Fruit fly (Drosophila melanogaster) whole organism, embryonic: ENCODE data around the gene CG15186.

Experiments
- B-H1 ChIP-seq: fragments of 200-800 bp; sonication (Bioruptor generic); IDR thresholded peaks from 3 replicates; pipeline ENCODE4 v1.3.6; 2022; ENCODE audit warnings: missing biosample characterization, missing genetic modification characterization
- Bgb ChIP-seq: fragments of 200-800 bp; sonication (Bioruptor generic); IDR thresholded peaks from 2 replicates; pipeline ENCODE4 v1.3.6; 2022; ENCODE audit warnings: missing biosample characterization, missing genetic modification characterization; ENCODE audit not compliant: partially characterized antibody
- CG12155 ChIP-seq: fragments of 200-800 bp; sonication (Bioruptor generic); optimal IDR thresholded peaks from 3 replicates; lab custom pipeline; 2016; ENCODE audit warnings: missing biosample characterization, missing genetic modification characterization
- CG12219 ChIP-seq: fragments of 200-800 bp; sonication (Bioruptor generic); optimal IDR thresholded peaks from 3 replicates; lab custom pipeline; 2018; ENCODE audit warnings: missing biosample characterization, mild to moderate bottlenecking, missing genetic modification characterization
- CG13296 ChIP-seq: fragments of 200-800 bp; sonication (Bioruptor generic); optimal IDR thresholded peaks from 3 replicates; lab custom pipeline; 2018; ENCODE audit warnings: missing biosample characterization, mild to moderate bottlenecking, missing genetic modification characterization
- CG14710 ChIP-seq: fragments of 200-800 bp; sonication (Bioruptor generic); optimal IDR thresholded peaks from 3 replicates; lab custom pipeline; 2019; ENCODE audit warnings: missing biosample characterization, mild to moderate bottlenecking, missing genetic modification characterization, moderate library complexity
- CG15269 ChIP-seq: fragments of 200-800 bp; sonication (Bioruptor generic); optimal IDR thresholded peaks from 2 replicates; lab custom pipeline; 2018; ENCODE audit warnings: missing biosample characterization, mild to moderate bottlenecking, missing genetic modification characterization, moderate library complexity
- CG1529 ChIP-seq: fragments of 200-800 bp; sonication (Bioruptor generic); optimal IDR thresholded peaks from 3 replicates; lab custom pipeline; 2018; ENCODE audit warnings: missing biosample characterization, missing genetic modification characterization
- CG17385 ChIP-seq: fragments of 200-800 bp; sonication (Bioruptor generic); optimal IDR thresholded peaks from 3 replicates; lab custom pipeline; 2018; ENCODE audit warnings: missing biosample characterization, mild to moderate bottlenecking, missing genetic modification characterization
- CG18262 ChIP-seq: fragments of 200-800 bp; optimal IDR thresholded peaks from 3 replicates; lab custom pipeline; 2019; ENCODE audit warnings: missing biosample characterization, mild to moderate bottlenecking, missing genetic modification characterization, moderate library complexity
- CG2889 ChIP-seq: fragments of 200-800 bp; sonication (Bioruptor generic); IDR thresholded peaks from 3 replicates; pipeline ENCODE4 v1.3.6; 2022; ENCODE audit warnings: missing biosample characterization, missing genetic modification characterization
- CG30431 ChIP-seq: fragments of 200-800 bp; sonication (Bioruptor generic); optimal IDR thresholded peaks from 2 replicates; lab custom pipeline; 2017; ENCODE audit warnings: missing biosample characterization, missing genetic modification characterization
- CG3281 ChIP-seq: fragments of 200-800 bp; sonication (Bioruptor generic); optimal IDR thresholded peaks from 3 replicates; lab custom pipeline; 2017; ENCODE audit warnings: missing biosample characterization, mild to moderate bottlenecking, missing genetic modification characterization
- CG34224 ChIP-seq: fragments of 200-800 bp; sonication (Bioruptor generic); IDR thresholded peaks from 3 replicates; pipeline ENCODE4 v1.3.6; 2022; ENCODE audit warnings: missing biosample characterization, missing genetic modification characterization; ENCODE audit not compliant: partially characterized antibody
- CG5953 ChIP-seq: fragments of 200-800 bp; sonication (Bioruptor generic); IDR thresholded peaks from 2 replicates; pipeline ENCODE4 v1.3.6; 2022; ENCODE audit warnings: missing biosample characterization, missing genetic modification characterization
- CG7987 ChIP-seq: fragments of 200-800 bp; sonication (Bioruptor generic); optimal IDR thresholded peaks from 2 replicates; lab custom pipeline; 2018; ENCODE audit warnings: missing biosample characterization, mild to moderate bottlenecking, missing genetic modification characterization, moderate library complexity
- CG8281 ChIP-seq: fragments of 200-800 bp; sonication (Bioruptor generic); optimal IDR thresholded peaks from 2 replicates; lab custom pipeline; 2018; ENCODE audit warnings: missing biosample characterization, mild to moderate bottlenecking, missing genetic modification characterization, moderate library complexity
- CG9797 ChIP-seq: fragments of 200-800 bp; sonication (Bioruptor generic); optimal IDR thresholded peaks from 3 replicates; lab custom pipeline; 2018; ENCODE audit warnings: missing biosample characterization, mild to moderate bottlenecking, missing genetic modification characterization
- CG9932 ChIP-seq: fragments of 200-800 bp; sonication (Bioruptor generic); IDR thresholded peaks from 2 replicates; pipeline ENCODE4 v1.3.6; 2022; ENCODE audit warnings: missing biosample characterization, missing genetic modification characterization
- CkIIα-i1 ChIP-seq: fragments of 200-800 bp; sonication (Bioruptor generic); IDR thresholded peaks from 2 replicates; pipeline ENCODE4 v1.3.6; 2022; ENCODE audit warnings: missing biosample characterization, missing genetic modification characterization
- D19B ChIP-seq: fragments of 200-800 bp; sonication (Bioruptor generic); optimal IDR thresholded peaks from 2 replicates; lab custom pipeline; 2017; ENCODE audit warnings: missing biosample characterization, mild to moderate bottlenecking, missing genetic modification characterization
- Dad ChIP-seq: fragments of 200-800 bp; sonication (Bioruptor generic); optimal IDR thresholded peaks from 3 replicates; lab custom pipeline; 2016; ENCODE audit warnings: missing biosample characterization, missing genetic modification characterization
- Dbx ChIP-seq: fragments of 200-800 bp; sonication (Bioruptor generic); IDR thresholded peaks from 3 replicates; pipeline ENCODE4 v1.3.6; 2022; ENCODE audit warnings: missing biosample characterization, missing genetic modification characterization
- Dip2 ChIP-seq: fragments of 200-800 bp; sonication (Bioruptor generic); IDR thresholded peaks from 2 replicates; pipeline ENCODE4 v1.3.6; 2022; ENCODE audit warnings: missing biosample characterization, missing genetic modification characterization
- Fer2 ChIP-seq: fragments of 200-800 bp; sonication (Bioruptor generic); optimal IDR thresholded peaks from 2 replicates; lab custom pipeline; 2018; ENCODE audit warnings: missing biosample characterization, mild to moderate bottlenecking, missing genetic modification characterization, moderate library complexity
- Jarid2 ChIP-seq: fragments of 200-800 bp; sonication (Bioruptor generic); optimal IDR thresholded peaks from 3 replicates; lab custom pipeline; 2017; ENCODE audit warnings: mild to moderate bottlenecking, missing biosample characterization, missing genetic modification reagents, missing genetic modification characterization
- Lim3 ChIP-seq: fragments of 200-800 bp; sonication (Bioruptor generic); IDR thresholded peaks from 2 replicates; pipeline ENCODE4 v1.3.6; 2022; ENCODE audit warnings: missing biosample characterization, missing genetic modification characterization
- Ravus ChIP-seq: fragments of 200-800 bp; sonication (Bioruptor generic); IDR thresholded peaks from 2 replicates; pipeline ENCODE4 v1.3.6; 2022; ENCODE audit warnings: missing biosample characterization, missing genetic modification characterization
- Trl ChIP-seq, 3 experiments: fragments of >200 bp in 2 of 3; fragments of 200-800 bp in 1 of 3; sonication (Bioruptor generic) in 1 of 3; optimal IDR thresholded peaks; 2 replicates in 1 of 3; 3 replicates in 2 of 3; lab custom pipeline; 2016 to 2017; ENCODE audit warnings: missing biosample characterization in 1 of 3, missing genetic modification characterization in 1 of 3
- ab ChIP-seq: fragments of 200-800 bp; sonication (Bioruptor generic); optimal IDR thresholded peaks from 2 replicates; lab custom pipeline; 2016; ENCODE audit warnings: missing biosample characterization, missing genetic modification characterization
- ase ChIP-seq: fragments of 200-800 bp; sonication (Bioruptor generic); IDR thresholded peaks from 3 replicates; pipeline ENCODE4 v1.3.6; 2022; ENCODE audit warnings: missing biosample characterization, missing genetic modification characterization
- bab2 ChIP-seq: fragments of 200-800 bp; sonication (Bioruptor generic); optimal IDR thresholded peaks from 2 replicates; lab custom pipeline; 2016; ENCODE audit warnings: missing biosample characterization, missing genetic modification characterization
- btn ChIP-seq: fragments of 200-800 bp; sonication (Bioruptor generic); optimal IDR thresholded peaks from 2 replicates; lab custom pipeline; 2016; ENCODE audit warnings: missing biosample characterization, missing genetic modification characterization
- cato ChIP-seq: fragments of 200-800 bp; sonication (Bioruptor generic); optimal IDR thresholded peaks from 2 replicates; lab custom pipeline; 2016; ENCODE audit warnings: missing biosample characterization, missing genetic modification characterization, borderline replicate concordance
- chif ChIP-seq, 2 experiments: fragments of 200-800 bp; sonication (Bioruptor generic); optimal IDR thresholded peaks; 3 replicates each; lab custom pipeline; 2016; ENCODE audit warnings: missing biosample characterization in 2 of 2, missing genetic modification characterization in 2 of 2
- dan ChIP-seq: fragments of 200-800 bp; sonication (Bioruptor generic); IDR thresholded peaks from 2 replicates; pipeline ENCODE4 v1.3.6; 2022; ENCODE audit warnings: missing biosample characterization, missing genetic modification characterization
- danr ChIP-seq: fragments of 200-800 bp; sonication (Bioruptor generic); IDR thresholded peaks from 2 replicates; pipeline ENCODE4 v1.3.6; 2022; ENCODE audit warnings: missing biosample characterization, missing genetic modification characterization
- en ChIP-seq: fragments of 200-800 bp; sonication (Bioruptor generic); optimal IDR thresholded peaks from 2 replicates; lab custom pipeline; 2016; ENCODE audit warnings: missing biosample characterization, missing genetic modification characterization
- lmd ChIP-seq: fragments of 200-800 bp; sonication (Bioruptor generic); IDR thresholded peaks from 2 replicates; pipeline ENCODE4 v1.3.6; 2022; ENCODE audit warnings: missing biosample characterization, missing genetic modification characterization
- lov ChIP-seq, 2 experiments: fragments of 200-800 bp in 1 of 2; fragments of >200 bp in 1 of 2; sonication (Bioruptor generic) in 1 of 2; IDR thresholded peaks in 1 of 2; optimal IDR thresholded peaks in 1 of 2; 2 replicates in 1 of 2; 3 replicates in 1 of 2; pipeline versions ENCODE4 v1.3.6 to Lab custom; 2017 to 2022; ENCODE audit warnings: missing biosample characterization in 1 of 2, missing genetic modification characterization in 1 of 2
- odd ChIP-seq: fragments of 200-800 bp; sonication (Bioruptor generic); optimal IDR thresholded peaks from 2 replicates; lab custom pipeline; 2017; ENCODE audit warnings: missing biosample characterization, mild to moderate bottlenecking, missing genetic modification characterization
- pan ChIP-seq, 4 experiments: fragments of >200 bp in 3 of 4; fragments of 200-800 bp in 1 of 4; sonication (Bioruptor generic) in 1 of 4; optimal IDR thresholded peaks in 3 of 4; IDR thresholded peaks in 1 of 4; 2 replicates each; pipeline versions ENCODE4 v1.3.6 to Lab custom; 2017 to 2022; ENCODE audit warnings: missing biosample characterization in 2 of 4, missing genetic modification characterization in 2 of 4, mixed read lengths in 1 of 4
- pfk ChIP-seq: fragments of 200-800 bp; sonication (Bioruptor generic); optimal IDR thresholded peaks from 2 replicates; lab custom pipeline; 2018; ENCODE audit warnings: missing biosample characterization, mild to moderate bottlenecking, missing genetic modification characterization, moderate library complexity
- ro ChIP-seq: fragments of 200-800 bp; sonication (Bioruptor generic); IDR thresholded peaks from 2 replicates; pipeline ENCODE4 v1.3.6; 2022; ENCODE audit warnings: missing biosample characterization, missing genetic modification characterization
- salm ChIP-seq: fragments of 200-800 bp; sonication (Bioruptor generic); optimal IDR thresholded peaks from 2 replicates; lab custom pipeline; 2018; ENCODE audit warnings: missing biosample characterization, mild to moderate bottlenecking, missing genetic modification characterization
- slbo ChIP-seq: fragments of 200-800 bp; sonication (Bioruptor generic); IDR thresholded peaks from 2 replicates; pipeline ENCODE4 v1.3.6; 2022; ENCODE audit warnings: missing biosample characterization, missing genetic modification characterization
- slou ChIP-seq: fragments of 200-800 bp; sonication (Bioruptor generic); optimal IDR thresholded peaks from 3 replicates; lab custom pipeline; 2016; ENCODE audit warnings: missing biosample characterization, missing genetic modification characterization
- stwl ChIP-seq: fragments of 200-800 bp; sonication (Bioruptor generic); optimal IDR thresholded peaks from 3 replicates; lab custom pipeline; 2018; ENCODE audit warnings: missing biosample characterization, mild to moderate bottlenecking, missing genetic modification characterization, moderate library complexity
- unc-4 ChIP-seq: fragments of 200-800 bp; sonication (Bioruptor generic); IDR thresholded peaks from 2 replicates; pipeline ENCODE4 v1.3.6; 2022; ENCODE audit warnings: missing biosample characterization, missing genetic modification characterization; ENCODE audit not compliant: partially characterized antibody
- zen2 ChIP-seq: fragments of 200-800 bp; sonication (Bioruptor generic); IDR thresholded peaks from 3 replicates; pipeline ENCODE4 v1.3.6; 2022; ENCODE audit warnings: missing biosample characterization, missing genetic modification characterization; ENCODE audit not compliant: partially characterized antibody

Gene CG15186

DNA sequence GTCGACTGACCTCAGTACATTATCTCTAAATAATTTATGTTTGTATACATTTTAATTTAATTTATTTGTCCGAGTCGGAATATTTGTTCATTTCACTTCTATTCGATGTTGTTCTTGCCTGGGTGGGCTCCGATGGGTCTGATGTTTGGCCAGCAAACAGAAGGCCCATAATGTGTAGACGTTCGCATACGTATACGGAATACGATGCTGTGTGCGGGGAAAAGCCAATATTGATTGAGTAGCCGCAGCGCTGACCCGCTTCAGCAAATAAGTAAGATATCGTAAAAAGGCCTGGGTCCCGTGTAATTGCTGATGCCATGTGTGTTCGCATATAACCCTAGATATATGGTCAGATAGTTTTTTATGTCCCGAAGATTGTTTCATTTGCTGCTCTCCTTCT is 26.3 kb downstream of the CG15186 start (continued):
- TF ChIP-seq dan (GFP tag; lab: Robert Waterston, UW) (no peak), pan (optimal IDR thresholded peaks at IDR 0.05; lab: Kevin White, UChicago) (no peak), pan (GFP tag; optimal IDR thresholded peaks at IDR 0.05 in 1 of 2, IDR thresholded peaks at IDR 0.05 in 1 of 2) (no peak), Trl (optimal IDR thresholded peaks at IDR 0.05; lab: Kevin White, UChicago) (no peak), Trl (GFP tag; optimal IDR thresholded peaks at IDR 0.05; lab: Kevin White, UChicago) (peak; percentile 70), D19B (GFP tag; lab: Kevin White, UChicago) (no peak), danr (GFP tag; lab: Robert Waterston, UW) (no peak), CG1529 (GFP tag; lab: Kevin White, UChicago) (peak; percentile 59), CG9797 (GFP tag; lab: Kevin White, UChicago) (no peak), cato (peak; percentile 12), Ravus (GFP tag; lab: Robert Waterston, UW) (no peak), Fer2 (no peak), B-H1 (GFP tag; lab: Robert Waterston, UW) (no peak), CG17385 (no peak), bab2 (GFP tag; lab: Kevin White, UChicago) (peak; percentile 58), Bgb (GFP tag; lab: Robert Waterston, UW) (no peak), lov (optimal IDR thresholded peaks at IDR 0.05; lab: Kevin White, UChicago) (no peak), lov (GFP tag; IDR thresholded peaks at IDR 0.05; lab: Robert Waterston, UW) (0 out of 3 replicates have a peak, but pooled peaks have one; percentile 52), Dbx (GFP tag; lab: Robert Waterston, UW) (0 out of 3 replicates have a peak, but pooled peaks have one; percentile 26), CG3281 (GFP tag; lab: Kevin White, UChicago) (peak; percentile 23), CG34224 (GFP tag; lab: Robert Waterston, UW) (no peak), btn (GFP tag; lab: Kevin White, UChicago) (peak; percentile 4), CG12155 (GFP tag; lab: Kevin White, UChicago) (no peak), CG8281 (peak; percentile 3), Dip2 (GFP tag; lab: Robert Waterston, UW) (no peak), CG12219 (GFP tag; lab: Kevin White, UChicago) (peak; percentile 42), ase (GFP tag; lab: Robert Waterston, UW) (no peak), Lim3 (GFP tag; lab: Robert Waterston, UW) (no peak), ab (GFP tag; lab: Kevin White, UChicago) (no peak), odd (peak; percentile 55), slou (GFP tag; lab: Kevin White, UChicago) (no peak), lmd (no peak), ro (GFP tag; lab: Robert Waterston, UW) (no peak), CG5953 (GFP tag; lab: Robert Waterston, UW) (0 out of 2 replicates have a peak, but pooled peaks have one; percentile 24), CG13296 (no peak), chif (GFP tag; optimal IDR thresholded peaks at IDR 0.05; lab: Kevin White, UChicago) (peak; percentile 36 to 43), slbo (GFP tag; lab: Robert Waterston, UW) (no peak), CkIIα-i1 (GFP tag; lab: Robert Waterston, UW) (no peak), salm (tag; lab: Kevin White, UChicago) (no peak), CG15269 (tag; lab: Kevin White, UChicago) (no peak), Dad (no peak), CG14710 (tag; lab: Kevin White, UChicago) (no peak), CG30431 (GFP tag; lab: Kevin White, UChicago) (peak; percentile 48), stwl (tag; lab: Kevin White, UChicago) (peak; percentile 6), zen2 (GFP tag; lab: Robert Waterston, UW) (no peak), CG7987 (GFP tag; lab: Kevin White, UChicago) (no peak), Jarid2 (peak; percentile 1), CG2889 (no peak), CG9932 (GFP tag; lab: Robert Waterston, UW) (no peak), unc-4 (GFP tag; lab: Robert Waterston, UW) (no peak), pfk (GFP tag; lab: Kevin White, UChicago) (no peak), CG18262 (no peak), en (no peak)
